Fruit fly (Drosophila melanogaster): ENCODE results near the gene Zasp67.

Gene Zasp67

dm6 chr3L:9764307-9764706, 33.2 kb downstream of the Zasp67 start:
- no peak for TF ChIP-seq CG17801 (GFP tag; optimal IDR thresholded peaks at IDR 0.05; ENCODE audit: partially characterized antibody)

dm6 chr3L:9763389-9763917, 34.0 kb downstream of the Zasp67 start, which contains the start of gene Ae2:
TSS of gene Ae2 (plus strand) at chr3L:9763544.
- TF ChIP-seq CG17801 (GFP tag; optimal IDR thresholded peaks at IDR 0.05; ENCODE audit: partially characterized antibody): peak; percentile 64

dm6 chr3L:9762036-9762597, 35.4 kb downstream of the Zasp67 start:
- no peak for TF ChIP-seq CG17801 (GFP tag; optimal IDR thresholded peaks at IDR 0.05; ENCODE audit: partially characterized antibody)

dm6 chr3L:9760151-9760749, 37.2 kb downstream of the Zasp67 start, which contains the start of gene CG42268:
TSS of gene CG42268 (minus strand) at chr3L:9760395.
- TF ChIP-seq CG17801 (GFP tag; optimal IDR thresholded peaks at IDR 0.05; ENCODE audit: partially characterized antibody): peak; percentile 8

- no peak for TF ChIP-seq CG17801 (GFP tag; optimal IDR thresholded peaks at IDR 0.05; ENCODE audit: partially characterized antibody)
Measured at dm6 chr3L:9751625-9752024, 45.9 kb downstream of the Zasp67 start.

- TF ChIP-seq CG17801 (GFP tag; optimal IDR thresholded peaks at IDR 0.05; ENCODE audit: partially characterized antibody): no peak
Measured at dm6 chr3L:9745393-9745792, 52.1 kb downstream of the Zasp67 start.

- TF ChIP-seq CG17801 (GFP tag; optimal IDR thresholded peaks at IDR 0.05; ENCODE audit: partially characterized antibody): peak; percentile 89
Measured at dm6 chr3L:9744060-9744549, 53.4 kb downstream of the Zasp67 start.

dm6 chr3L:9742342-9742741, 55.1 kb downstream of the Zasp67 start:
- no peak for TF ChIP-seq CG17801 (GFP tag; optimal IDR thresholded peaks at IDR 0.05; ENCODE audit: partially characterized antibody)

- TF ChIP-seq CG17801 (GFP tag; optimal IDR thresholded peaks at IDR 0.05; ENCODE audit: partially characterized antibody): no peak
Measured at dm6 chr3L:9739629-9740028, 57.9 kb downstream of the Zasp67 start.

Data from ovary, adult (tissue).